Fruit fly (Drosophila melanogaster) whole organism, embryonic: ENCODE results near the gene Cks85A.

Experiments used
- Antp ChIP-seq: fragments of 200-800 bp; sonication (Bioruptor generic); optimal IDR thresholded peaks from 3 replicates; lab custom pipeline; 2016; ENCODE audit warnings: missing biosample characterization, missing genetic modification characterization
- Awh ChIP-seq: fragments of 200-800 bp; sonication (Bioruptor generic); IDR thresholded peaks from 2 replicates; pipeline ENCODE4, ENCODE4 v1.3.6; 2022; ENCODE audit warnings: missing biosample characterization, missing genetic modification characterization
- BtbVII ChIP-seq: fragments of 200-800 bp; sonication (Bioruptor generic); optimal IDR thresholded peaks from 3 replicates; lab custom pipeline; 2017; ENCODE audit warnings: missing biosample characterization, mild to moderate bottlenecking, missing genetic modification characterization
- CG10267 ChIP-seq: fragments of 200-800 bp; sonication (Bioruptor generic); optimal IDR thresholded peaks from 2 replicates; lab custom pipeline; 2018; ENCODE audit warnings: missing biosample characterization, mild to moderate bottlenecking, missing genetic modification characterization, moderate library complexity
- CG11093 ChIP-seq: fragments of 200-800 bp; sonication (Bioruptor generic); IDR thresholded peaks from 3 replicates; pipeline ENCODE4 v1.3.6; 2022; ENCODE audit warnings: missing biosample characterization, missing genetic modification characterization
- CG11723 ChIP-seq: fragments of 200-800 bp; sonication (Bioruptor generic); optimal IDR thresholded peaks from 2 replicates; lab custom pipeline; 2017; ENCODE audit warnings: missing biosample characterization, mild to moderate bottlenecking, missing genetic modification characterization
- CG13287 ChIP-seq: fragments of 200-800 bp; sonication (Bioruptor generic); IDR thresholded peaks from 2 replicates; pipeline ENCODE4 v1.3.6; 2022; ENCODE audit warnings: missing biosample characterization, missing genetic modification characterization; ENCODE audit not compliant: partially characterized antibody
- CG14860 ChIP-seq: fragments of 200-800 bp; sonication (Bioruptor generic); IDR thresholded peaks from 3 replicates; pipeline ENCODE4 v1.3.6; 2022; ENCODE audit warnings: missing biosample characterization, missing genetic modification characterization; ENCODE audit not compliant: partially characterized antibody
- CG15514 ChIP-seq: fragments of 200-800 bp; sonication (Bioruptor generic); optimal IDR thresholded peaks from 3 replicates; lab custom pipeline; 2017; ENCODE audit warnings: missing biosample characterization, missing genetic modification characterization, mild to moderate bottlenecking, moderate library complexity, missing genetic modification reagents
- CG1647 ChIP-seq: fragments of 200-800 bp; sonication (Bioruptor generic); optimal IDR thresholded peaks from 3 replicates; lab custom pipeline; 2016; ENCODE audit warnings: missing biosample characterization, missing genetic modification characterization
- CG17361 ChIP-seq: fragments of 200-800 bp; sonication (Bioruptor generic); IDR thresholded peaks from 3 replicates; pipeline ENCODE4 v1.3.6; 2022; ENCODE audit warnings: missing biosample characterization, missing genetic modification characterization
- CG18599 ChIP-seq: fragments of 200-800 bp; sonication (Bioruptor generic); optimal IDR thresholded peaks from 3 replicates; lab custom pipeline; 2017; ENCODE audit warnings: missing biosample characterization, missing genetic modification characterization, mild to moderate bottlenecking, moderate library complexity, missing genetic modification reagents
- CG2120 ChIP-seq: fragments of 200-800 bp; sonication (Bioruptor generic); optimal IDR thresholded peaks from 3 replicates; lab custom pipeline; 2016; ENCODE audit warnings: missing biosample characterization, missing genetic modification characterization
- CG30403 ChIP-seq: fragments of 200-800 bp; sonication (Bioruptor generic); optimal IDR thresholded peaks from 3 replicates; lab custom pipeline; 2016; ENCODE audit warnings: missing biosample characterization, missing genetic modification characterization
- CG3163 ChIP-seq: fragments of 200-800 bp; sonication (Bioruptor generic); optimal IDR thresholded peaks from 3 replicates; lab custom pipeline; 2016; ENCODE audit warnings: missing biosample characterization, missing genetic modification characterization
- CG3847 ChIP-seq: fragments of 200-800 bp; sonication (Bioruptor generic); IDR thresholded peaks from 2 replicates; pipeline ENCODE4 v1.3.6; 2022; ENCODE audit warnings: missing biosample characterization, missing genetic modification characterization
- CG5180 ChIP-seq: fragments of 200-800 bp; sonication (Bioruptor generic); optimal IDR thresholded peaks from 3 replicates; lab custom pipeline; 2017; ENCODE audit warnings: missing biosample characterization, missing genetic modification characterization, mild to moderate bottlenecking, moderate library complexity, missing genetic modification reagents
- CG6689 ChIP-seq: fragments of 200-800 bp; sonication (Bioruptor generic); IDR thresholded peaks from 2 replicates; pipeline ENCODE4 v1.3.6; 2022; ENCODE audit warnings: missing biosample characterization, missing genetic modification characterization
- CG7556 ChIP-seq: fragments of 200-800 bp; sonication (Bioruptor generic); optimal IDR thresholded peaks from 2 replicates; lab custom pipeline; 2017; ENCODE audit warnings: missing biosample characterization, mild to moderate bottlenecking, missing genetic modification characterization
- CG7963 ChIP-seq: fragments of 200-800 bp; sonication (Bioruptor generic); IDR thresholded peaks from 3 replicates; pipeline ENCODE4 v1.3.6; 2022; ENCODE audit warnings: missing biosample characterization, missing genetic modification characterization; ENCODE audit not compliant: partially characterized antibody
- CG9797 ChIP-seq: fragments of 200-800 bp; sonication (Bioruptor generic); optimal IDR thresholded peaks from 3 replicates; lab custom pipeline; 2018; ENCODE audit warnings: missing biosample characterization, mild to moderate bottlenecking, missing genetic modification characterization
- Camta ChIP-seq: fragments of 200-800 bp; sonication (Bioruptor generic); optimal IDR thresholded peaks from 2 replicates; lab custom pipeline; 2016; ENCODE audit warnings: missing biosample characterization, missing genetic modification characterization
- Deaf1 ChIP-seq: fragments of 200-800 bp; optimal IDR thresholded peaks from 3 replicates; lab custom pipeline; 2019; ENCODE audit warnings: missing biosample characterization, mild to moderate bottlenecking, missing genetic modification characterization, moderate library complexity
- Doc3 ChIP-seq: fragments of 200-800 bp; sonication (Bioruptor generic); IDR thresholded peaks from 3 replicates; pipeline ENCODE4 v1.3.6; 2022; ENCODE audit warnings: missing biosample characterization, missing genetic modification characterization; ENCODE audit not compliant: partially characterized antibody
- E2f2 ChIP-seq: fragments of 200-800 bp; sonication (Bioruptor generic); IDR thresholded peaks from 2 replicates; pipeline ENCODE4 v1.3.6; 2022; ENCODE audit warnings: missing biosample characterization, missing genetic modification characterization
- HLH3B ChIP-seq: fragments of 200-800 bp; sonication (Bioruptor generic); IDR thresholded peaks from 2 replicates; pipeline ENCODE4 v1.3.6; 2022; ENCODE audit warnings: missing biosample characterization, missing genetic modification characterization
- Kr ChIP-seq: fragments of 200-800 bp; sonication (Bioruptor generic); optimal IDR thresholded peaks from 2 replicates; lab custom pipeline; 2017; ENCODE audit warnings: missing biosample characterization, mild to moderate bottlenecking, missing genetic modification characterization
- MESR4 ChIP-seq: fragments of 200-800 bp; sonication (Bioruptor generic); optimal IDR thresholded peaks from 2 replicates; lab custom pipeline; 2018; ENCODE audit warnings: missing biosample characterization, mild to moderate bottlenecking, missing genetic modification characterization, moderate library complexity
- NC2β ChIP-seq: fragments of 200-800 bp; sonication (Bioruptor generic); optimal IDR thresholded peaks from 2 replicates; lab custom pipeline; 2016; ENCODE audit warnings: missing biosample characterization, missing genetic modification characterization
- Optix ChIP-seq: fragments of 200-800 bp; sonication (Bioruptor generic); IDR thresholded peaks from 3 replicates; pipeline ENCODE4 v1.3.6; 2022; ENCODE audit warnings: missing biosample characterization, missing genetic modification characterization
- Six4 ChIP-seq: fragments of 200-800 bp; sonication (Bioruptor generic); optimal IDR thresholded peaks from 2 replicates; lab custom pipeline; 2016; ENCODE audit warnings: missing biosample characterization, missing genetic modification characterization
- Sox100B ChIP-seq: fragments of 200-800 bp; sonication (Bioruptor generic); optimal IDR thresholded peaks from 3 replicates; lab custom pipeline; 2018; ENCODE audit warnings: missing biosample characterization, mild to moderate bottlenecking, missing genetic modification characterization
- Xbp1 ChIP-seq: fragments of 200-800 bp; sonication (Bioruptor generic); optimal IDR thresholded peaks from 3 replicates; lab custom pipeline; 2016; ENCODE audit warnings: missing biosample characterization, mild to moderate bottlenecking, missing genetic modification characterization
- bsh ChIP-seq, 2 experiments: fragments of 200-800 bp; sonication (Bioruptor generic); optimal IDR thresholded peaks; 2 replicates each; lab custom pipeline; 2017 to 2018; ENCODE audit warnings: mild to moderate bottlenecking in 2 of 2, missing biosample characterization in 2 of 2, missing genetic modification characterization in 2 of 2, moderate library complexity in 1 of 2
- chif ChIP-seq, 2 experiments: fragments of 200-800 bp; sonication (Bioruptor generic); optimal IDR thresholded peaks; 3 replicates each; lab custom pipeline; 2016; ENCODE audit warnings: missing biosample characterization in 2 of 2, missing genetic modification characterization in 2 of 2
- chn ChIP-seq: fragments of 200-800 bp; sonication (Bioruptor generic); optimal IDR thresholded peaks from 2 replicates; lab custom pipeline; 2016; ENCODE audit warnings: missing biosample characterization, missing genetic modification characterization
- corto ChIP-seq: fragments of 200-800 bp; sonication (Bioruptor generic); optimal IDR thresholded peaks from 2 replicates; lab custom pipeline; 2016; ENCODE audit warnings: missing biosample characterization, mild to moderate bottlenecking, missing genetic modification characterization, moderate library complexity
- da ChIP-seq: fragments of 200-800 bp; sonication (Bioruptor generic); optimal IDR thresholded peaks from 2 replicates; lab custom pipeline; 2016; ENCODE audit warnings: missing biosample characterization, missing genetic modification characterization
- dpn ChIP-seq, 2 experiments: fragments of 200-800 bp; sonication (Bioruptor generic); optimal IDR thresholded peaks; 3 replicates each; lab custom pipeline; 2016; ENCODE audit warnings: missing biosample characterization in 2 of 2, missing genetic modification characterization in 2 of 2
- gfzf ChIP-seq: fragments of 200-800 bp; sonication (Bioruptor generic); optimal IDR thresholded peaks from 2 replicates; lab custom pipeline; 2016; ENCODE audit warnings: missing biosample characterization, mild to moderate bottlenecking, missing genetic modification characterization, moderate library complexity
- gsb-n ChIP-seq: fragments of 200-800 bp; sonication (Bioruptor generic); optimal IDR thresholded peaks from 3 replicates; lab custom pipeline; 2018; ENCODE audit warnings: missing biosample characterization, mild to moderate bottlenecking, missing genetic modification characterization
- insv ChIP-seq, 2 experiments: fragments of 200-800 bp; sonication (Bioruptor generic); optimal IDR thresholded peaks; 3 replicates each; lab custom pipeline; 2016 to 2018; ENCODE audit warnings: missing biosample characterization in 2 of 2, missing genetic modification characterization in 2 of 2
- kni ChIP-seq: fragments of 200-800 bp; sonication (Bioruptor generic); optimal IDR thresholded peaks from 3 replicates; lab custom pipeline; 2017; ENCODE audit warnings: mild to moderate bottlenecking, missing biosample characterization, missing genetic modification reagents, missing genetic modification characterization
- knrl ChIP-seq: fragments of 200-800 bp; sonication (Bioruptor generic); IDR thresholded peaks from 3 replicates; pipeline ENCODE4 v1.3.6; 2022; ENCODE audit warnings: missing biosample characterization, missing genetic modification characterization; ENCODE audit not compliant: partially characterized antibody
- lola ChIP-seq, 3 experiments: fragments of >200 bp in 2 of 3; fragments of 200-800 bp in 1 of 3; sonication (Bioruptor generic) in 1 of 3; optimal IDR thresholded peaks; 2 replicates each; lab custom pipeline; 2017 to 2019; ENCODE audit warnings: missing biosample characterization in 3 of 3, missing genetic modification characterization in 3 of 3, mild to moderate bottlenecking in 1 of 3, moderate library complexity in 1 of 3
- luna ChIP-seq: fragments of 200-800 bp; sonication (Bioruptor generic); optimal IDR thresholded peaks from 2 replicates; lab custom pipeline; 2016; ENCODE audit warnings: missing biosample characterization, missing genetic modification characterization
- peb ChIP-seq: fragments of 200-800 bp; sonication (Bioruptor generic); IDR thresholded peaks from 2 replicates; pipeline ENCODE4 v1.3.6; 2022; ENCODE audit warnings: missing biosample characterization, missing genetic modification characterization
- sens-2 ChIP-seq: fragments of 200-800 bp; sonication (Bioruptor generic); IDR thresholded peaks from 2 replicates; pipeline ENCODE4 v1.3.6; 2022; ENCODE audit warnings: missing biosample characterization, missing genetic modification characterization

The Cks85A gene

dm6 chr3R:8663668-8664283, 54.5 kb downstream of the Cks85A start, which contains the start of gene CG8032 (continued):
- TF ChIP-seq CG6689 (no peak; the same call in 1 of the 2 replicates), CG10267 (tag; lab: Kevin White, UChicago) (peak; percentile 93), BtbVII (GFP tag; lab: Kevin White, UChicago) (peak; percentile 4), CG18599 (GFP tag; lab: Kevin White, UChicago) (peak; percentile 7), Deaf1 (peak; percentile 33), Sox100B (GFP tag; lab: Kevin White, UChicago) (peak; percentile 25), CG14860 (GFP tag; lab: Robert Waterston, UW) (peak; percentile 51; the same call in 1 of the 3 replicates), CG9797 (GFP tag; lab: Kevin White, UChicago) (peak; percentile 26), peb (GFP tag; lab: Robert Waterston, UW) (0 out of 2 replicates have a peak, but pooled peaks have one; percentile 17), da (no peak), CG11093 (GFP tag; lab: Robert Waterston, UW) (no peak), gsb-n (tag; lab: Kevin White, UChicago) (peak; percentile 23), dpn (GFP tag; optimal IDR thresholded peaks at IDR 0.05; lab: Kevin White, UChicago) (peak; percentile 52 to 62), Six4 (GFP tag; lab: Kevin White, UChicago) (peak; percentile 4), CG1647 (GFP tag; lab: Kevin White, UChicago) (peak; percentile 2), CG15514 (GFP tag; lab: Kevin White, UChicago) (peak; percentile 54), chif (GFP tag; optimal IDR thresholded peaks at IDR 0.05; lab: Kevin White, UChicago) (peak in 1 of 2 experiments; percentile 39), bsh (GFP tag; optimal IDR thresholded peaks at IDR 0.05; lab: Kevin White, UChicago) (peak in 1 of 2 experiments; percentile 38), Antp (GFP tag; lab: Kevin White, UChicago) (peak; percentile 59), lola (GFP tag; optimal IDR thresholded peaks at IDR 0.05; lab: Kevin White, UChicago) (peak in 1 of 3 experiments; percentile 19), gfzf (GFP tag; lab: Kevin White, UChicago) (peak; percentile 6), luna (GFP tag; lab: Kevin White, UChicago) (peak; percentile 13), NC2β (GFP tag; lab: Kevin White, UChicago) (peak; percentile 69), Xbp1 (GFP tag; lab: Kevin White, UChicago) (peak; percentile 56), Optix (GFP tag; lab: Robert Waterston, UW) (no peak), Doc3 (peak; percentile 65), insv (GFP tag; optimal IDR thresholded peaks at IDR 0.05; lab: Kevin White, UChicago) (peak in 1 of 2 experiments; percentile 12), CG17361 (peak; percentile 48; the same call in 2 of the 3 replicates), Camta (GFP tag; lab: Kevin White, UChicago) (peak; percentile 47), MESR4 (GFP tag; lab: Kevin White, UChicago) (peak; percentile 71), CG30403 (GFP tag; lab: Kevin White, UChicago) (peak; percentile 69), HLH3B (no peak), sens-2 (GFP tag; lab: Robert Waterston, UW) (no peak), kni (GFP tag; lab: Kevin White, UChicago) (no peak), Awh (GFP tag; lab: Robert Waterston, UW) (no peak), E2f2 (GFP tag; lab: Robert Waterston, UW) (peak; percentile 54), CG5180 (GFP tag; lab: Kevin White, UChicago) (no peak), CG7963 (GFP tag; lab: Robert Waterston, UW) (no peak; the same call in 2 of the 3 replicates), CG13287 (peak; percentile 80), corto (GFP tag; lab: Kevin White, UChicago) (no peak), knrl (GFP tag; lab: Robert Waterston, UW) (peak; percentile 65), CG11723 (no peak), CG3163 (peak; percentile 22), CG3847 (peak; percentile 74), CG2120 (peak; percentile 65), CG7556 (GFP tag; lab: Kevin White, UChicago) (peak; percentile 17), chn (GFP tag; lab: Kevin White, UChicago) (peak; percentile 21), Kr (GFP tag; lab: Kevin White, UChicago) (no peak)
